Worm (Caenorhabditis elegans) whole organism, dauer: ENCODE measurements around the gene clec-55.

Experiments used
- unc-62 ChIP-seq: sonication (generic microtip); optimal IDR thresholded peaks from 2 replicates; lab custom pipeline; 2017; ENCODE audit warnings: missing biosample characterization, missing genetic modification reagents, missing genetic modification characterization

clec-55 gene

DNA sequence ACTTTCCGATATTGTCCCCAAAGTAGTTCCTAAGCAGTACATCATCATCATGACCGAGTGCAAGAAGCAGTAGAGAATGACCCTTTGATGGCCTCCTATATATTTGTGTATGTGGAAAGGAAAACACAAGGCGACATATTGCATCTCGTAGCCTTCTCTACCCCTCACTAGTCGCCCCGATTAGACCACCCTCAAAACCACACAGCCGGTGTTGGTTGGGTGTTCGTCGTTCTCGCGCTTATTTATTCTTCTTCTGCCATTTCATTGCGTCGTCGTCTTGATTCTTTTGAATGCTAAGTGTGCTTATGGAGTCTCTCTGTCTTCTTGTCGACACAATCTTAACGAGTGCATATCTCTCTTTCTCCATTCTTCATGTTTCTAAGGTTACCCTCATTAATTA lies 19.1 kb downstream of the clec-55 start:
- TF ChIP-seq unc-62 (GFP tag; lab: Kevin White, UChicago) = no peak

DNA sequence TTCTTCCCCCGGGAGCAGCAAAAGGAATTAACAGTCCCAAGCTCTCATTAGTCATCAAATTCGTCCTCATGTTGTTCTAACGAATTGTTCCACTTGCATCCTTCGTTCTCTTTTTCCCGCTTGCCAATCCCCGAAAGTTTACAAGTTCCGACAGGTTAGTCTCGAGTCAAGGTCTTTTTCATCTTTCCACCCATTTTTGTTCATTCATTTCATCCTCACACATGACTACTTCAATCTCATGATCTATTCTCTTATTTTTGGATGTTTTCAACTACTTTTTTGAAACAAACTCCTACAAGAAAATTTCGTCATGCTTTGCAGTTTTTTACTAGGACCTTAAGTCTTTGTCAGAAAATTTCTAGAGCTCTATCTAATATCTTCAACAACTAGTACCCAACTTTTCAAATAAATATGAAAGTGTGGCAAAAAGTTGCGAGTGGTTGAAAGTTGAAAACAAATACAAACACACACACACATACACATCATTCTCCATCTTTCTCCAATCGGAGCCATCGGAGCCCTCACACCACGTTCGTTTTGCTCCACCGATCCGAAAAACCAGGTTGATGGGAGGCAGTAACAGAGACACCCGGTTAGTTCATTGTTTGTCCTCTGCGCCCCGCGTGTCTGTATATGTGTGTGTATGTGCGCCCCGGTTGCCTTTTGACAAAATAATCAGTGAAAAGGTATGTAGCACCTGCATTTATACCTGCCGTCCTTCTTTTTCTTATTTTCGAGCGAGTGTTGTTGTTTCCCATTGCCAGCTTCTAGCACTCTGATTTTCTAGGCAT lies 20.2 kb downstream of the clec-55 start:
- no peak for TF ChIP-seq unc-62 (GFP tag; lab: Kevin White, UChicago)

DNA sequence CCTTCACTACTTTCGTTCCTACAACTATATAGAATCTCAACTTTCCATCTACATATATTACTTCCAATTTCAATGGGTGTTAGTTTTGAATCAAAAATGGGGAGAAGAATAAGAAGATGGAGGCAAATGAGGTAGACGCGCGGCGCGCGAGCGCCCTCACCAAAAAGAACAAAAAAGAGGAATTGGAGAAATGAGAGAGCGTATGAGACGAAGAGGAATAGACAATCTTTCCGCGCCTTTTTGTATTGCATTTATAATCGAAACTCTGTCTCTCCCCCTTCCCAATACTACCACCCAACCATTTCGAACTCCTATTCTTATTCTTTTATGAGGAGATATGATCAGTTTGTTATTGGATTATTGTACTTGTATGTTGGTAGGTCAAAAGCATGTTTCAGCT lies 21.5 kb downstream of the clec-55 start:
- TF ChIP-seq unc-62 (GFP tag; lab: Kevin White, UChicago) = no peak

DNA sequence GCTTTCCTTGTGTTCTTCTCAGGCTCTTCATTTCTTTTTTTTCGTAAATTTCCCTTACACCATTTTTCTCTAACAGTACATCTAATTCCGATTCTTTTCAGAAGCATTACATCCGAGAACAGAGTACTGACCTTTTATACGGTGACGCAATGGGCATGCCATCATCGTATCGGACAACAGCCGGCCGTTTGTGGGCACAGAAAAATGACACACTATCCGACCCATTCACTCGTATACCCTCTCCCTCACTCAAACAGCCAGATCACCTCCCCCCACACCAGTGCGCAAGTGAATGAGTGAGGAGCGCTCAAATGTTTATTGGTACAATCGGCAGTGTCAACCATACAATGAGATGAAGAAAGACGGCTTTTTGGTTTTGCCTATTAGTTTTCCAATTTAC lies 22.1 kb downstream of the clec-55 start, which contains the start of gene R02D5.24:
R02D5.24 (plus strand) TSS at position 205 of the 400 bp plus-strand sequence.
- TF ChIP-seq unc-62 (GFP tag; lab: Kevin White, UChicago) = no peak

DNA sequence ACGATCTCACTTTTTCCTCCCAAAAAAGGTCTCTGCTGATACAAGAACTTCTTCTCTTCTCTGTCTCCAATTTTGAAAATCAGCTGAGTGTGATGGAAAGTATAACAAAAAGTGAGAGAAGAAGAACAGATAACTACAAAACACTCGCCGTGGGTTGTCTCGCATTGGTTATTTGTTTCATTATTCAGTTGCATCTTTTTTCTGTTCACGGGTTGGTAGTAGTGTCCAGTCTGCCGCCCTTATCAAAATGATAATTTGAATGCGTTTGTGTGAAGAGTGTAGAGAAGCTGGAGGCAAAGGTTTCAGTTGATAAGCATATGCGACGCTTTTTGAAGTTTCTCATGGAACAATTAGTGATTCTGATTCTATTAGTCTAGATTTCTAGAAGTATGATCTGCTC lies 24.0 kb downstream of the clec-55 start:
- no peak for TF ChIP-seq unc-62 (GFP tag; lab: Kevin White, UChicago)

DNA sequence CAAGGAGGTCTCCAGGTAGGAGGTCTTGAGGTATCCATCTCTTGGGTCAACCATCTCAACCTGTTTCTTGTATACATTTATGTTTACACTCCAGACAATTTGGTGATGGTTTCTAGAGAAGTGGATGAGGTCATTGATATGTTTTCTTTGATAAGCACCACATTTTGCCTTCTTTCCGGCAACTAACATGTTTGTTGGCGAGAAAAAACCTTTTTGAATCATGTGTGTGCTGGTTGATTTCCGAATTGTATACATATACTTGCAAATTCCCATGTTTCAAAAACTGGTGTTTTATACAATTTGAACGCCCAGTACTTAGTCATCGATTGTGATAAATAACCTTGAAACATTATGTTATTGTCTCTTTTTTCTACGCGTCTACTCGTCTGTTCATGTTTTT lies 25.0 kb downstream of the clec-55 start:
- TF ChIP-seq unc-62 (GFP tag; lab: Kevin White, UChicago) = no peak

DNA sequence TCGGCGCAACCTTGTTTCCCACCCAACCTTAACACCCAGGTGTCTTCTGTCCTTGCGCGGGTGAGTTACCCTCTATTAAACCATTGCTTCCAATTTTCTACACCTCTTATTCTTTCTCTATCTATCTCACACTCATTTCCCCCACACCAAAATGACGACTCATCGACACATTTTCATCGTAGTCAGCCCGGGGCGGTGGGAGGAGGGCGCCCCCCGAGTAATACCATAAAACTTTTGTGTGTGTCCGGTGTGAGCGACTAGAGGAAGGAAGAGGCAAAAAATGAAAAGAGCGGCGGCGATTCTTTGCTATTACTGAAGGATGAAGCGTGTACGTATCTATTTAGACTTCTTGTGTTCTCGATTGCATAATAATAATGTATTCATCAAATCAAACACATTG lies 25.7 kb downstream of the clec-55 start:
- TF ChIP-seq unc-62 (GFP tag; lab: Kevin White, UChicago) = no peak

DNA sequence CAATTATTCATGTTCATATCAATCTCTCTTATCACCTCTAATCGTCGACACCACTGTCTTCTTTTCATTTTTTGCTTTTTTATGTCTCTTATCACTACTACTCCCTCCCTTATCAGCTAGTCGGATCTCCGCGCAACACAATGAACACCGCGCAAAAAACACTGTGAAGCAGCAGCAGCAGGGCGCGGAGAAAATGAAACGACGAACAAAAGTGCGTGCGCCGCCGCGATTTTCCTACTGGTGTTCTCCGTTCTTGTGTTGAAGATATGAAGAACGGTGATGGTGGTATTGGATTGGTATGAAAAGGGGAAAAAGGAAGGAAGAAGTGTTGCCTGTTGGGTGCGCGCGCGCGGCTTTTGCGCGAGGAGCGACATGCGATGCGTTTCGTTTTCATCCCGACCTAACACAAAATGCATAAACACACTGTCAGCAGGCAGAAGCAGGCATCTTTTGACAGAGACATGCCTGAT lies 26.7 kb downstream of the clec-55 start:
- TF ChIP-seq unc-62 (GFP tag; lab: Kevin White, UChicago) = no peak

DNA sequence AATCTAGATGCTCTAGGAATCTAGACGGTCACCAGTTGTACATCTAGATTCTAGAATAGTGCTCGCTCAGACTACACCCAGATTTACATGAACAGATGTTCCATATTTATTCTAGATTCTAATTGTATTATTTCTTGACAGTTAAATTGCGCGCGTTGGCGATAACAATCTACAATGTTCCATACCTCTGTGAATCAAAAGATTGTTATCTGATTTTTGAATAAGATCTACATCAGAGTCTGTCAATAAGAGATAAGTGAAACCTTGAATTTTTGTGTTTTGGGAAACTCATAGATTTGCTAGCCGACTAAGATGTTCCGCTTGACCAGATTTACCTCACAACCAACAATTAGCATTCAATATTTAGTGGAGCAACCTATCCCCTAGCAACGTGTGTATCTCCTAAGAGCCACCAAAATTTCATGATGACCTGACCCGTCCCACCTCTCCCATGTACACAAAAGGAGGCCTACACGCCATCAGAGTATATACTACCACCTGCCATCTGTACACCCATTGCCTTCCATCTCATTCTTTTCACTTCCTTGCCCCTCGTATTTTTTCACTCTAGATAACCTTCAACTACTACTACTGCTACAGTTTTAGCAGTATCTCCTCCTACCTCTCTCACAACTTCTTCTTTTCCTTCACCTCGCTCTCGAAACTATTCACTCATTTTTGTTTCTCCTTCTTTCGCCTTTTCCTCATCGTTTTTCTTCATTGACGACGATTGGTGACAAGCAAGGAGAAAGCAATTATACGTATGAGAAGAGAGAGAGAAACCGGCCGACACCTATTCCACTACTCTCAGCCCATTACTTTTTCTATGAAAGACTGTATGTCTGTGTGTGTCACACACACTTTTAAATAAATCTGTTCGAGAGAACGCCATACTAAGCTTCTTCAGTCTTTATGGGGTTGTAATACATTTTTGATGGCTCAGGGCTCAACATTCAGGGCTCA lies 27.9 kb downstream of the clec-55 start:
- TF ChIP-seq unc-62 (GFP tag; lab: Kevin White, UChicago) = no peak

DNA sequence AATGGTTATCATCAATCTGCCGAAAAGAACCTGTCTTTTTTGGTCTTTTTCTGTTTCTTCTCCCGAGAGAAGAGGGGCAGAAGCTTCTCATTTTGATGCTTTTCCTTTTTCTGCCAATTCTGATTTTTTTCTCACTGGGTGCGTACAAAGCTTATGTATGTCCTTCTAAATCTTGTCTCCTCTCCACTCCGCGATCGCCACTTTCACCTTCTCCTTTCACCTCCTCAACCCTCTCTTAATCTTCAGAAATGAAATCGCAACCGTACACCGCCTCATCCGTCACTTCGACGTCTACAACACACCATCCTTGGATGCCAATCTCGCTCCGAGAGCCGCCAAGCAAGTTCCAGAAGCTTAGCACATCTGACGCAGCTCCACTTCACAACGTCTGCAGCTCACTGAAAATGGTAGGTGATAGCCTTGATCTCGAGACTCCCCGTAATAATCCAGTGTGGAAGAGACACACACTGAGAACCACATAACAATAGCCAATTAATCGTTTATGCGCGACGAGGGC lies 29.0 kb downstream of the clec-55 start, which contains the start of gene R02D5.1:
R02D5.1 (plus strand) TSS at position 245 of the 517 bp plus-strand sequence.
- TF ChIP-seq unc-62 (GFP tag; lab: Kevin White, UChicago) = no peak

DNA sequence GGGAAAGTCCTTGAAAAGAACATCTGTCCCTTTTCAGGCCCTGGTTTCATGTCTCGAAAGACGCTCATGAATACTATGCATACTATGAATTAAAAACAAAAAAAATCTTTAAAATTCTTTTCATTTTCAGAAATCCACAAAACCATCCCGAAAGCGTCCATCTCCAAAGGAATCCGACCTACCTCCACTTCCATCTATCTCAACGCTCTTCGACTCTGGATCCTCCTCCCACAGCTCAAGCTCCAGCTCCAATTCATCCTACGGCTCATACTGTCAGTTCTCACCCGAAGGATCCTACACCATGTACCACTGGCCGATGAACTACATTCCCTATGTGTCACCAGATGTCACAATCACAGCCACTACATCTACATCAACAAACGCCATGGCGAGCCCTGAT lies 29.5 kb downstream of the clec-55 start:
- no peak for TF ChIP-seq unc-62 (GFP tag; lab: Kevin White, UChicago)

DNA sequence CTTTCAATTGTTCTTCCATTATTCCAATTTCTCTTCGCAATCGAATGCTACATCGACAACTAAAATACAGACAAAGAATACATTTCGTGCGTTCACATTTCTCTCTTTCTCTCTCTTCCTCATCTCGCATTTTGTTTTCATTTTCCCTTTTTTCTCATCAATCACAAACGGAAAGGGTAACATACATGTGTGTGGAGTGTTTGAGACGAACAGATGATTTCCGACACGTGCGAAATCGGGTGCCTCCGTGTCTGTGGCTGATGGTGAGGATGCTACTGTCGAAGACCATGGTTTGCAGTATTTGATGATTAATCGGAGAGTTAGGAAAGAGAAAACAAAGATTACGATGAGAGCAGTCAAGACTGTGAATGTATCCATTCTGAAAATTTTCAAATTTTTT lies 31.7 kb downstream of the clec-55 start, which contains the start of gene R02D5.9:
R02D5.9 (minus strand) TSS at position 378 of the 400 bp plus-strand sequence.
- TF ChIP-seq unc-62 (GFP tag; lab: Kevin White, UChicago) = no peak

DNA sequence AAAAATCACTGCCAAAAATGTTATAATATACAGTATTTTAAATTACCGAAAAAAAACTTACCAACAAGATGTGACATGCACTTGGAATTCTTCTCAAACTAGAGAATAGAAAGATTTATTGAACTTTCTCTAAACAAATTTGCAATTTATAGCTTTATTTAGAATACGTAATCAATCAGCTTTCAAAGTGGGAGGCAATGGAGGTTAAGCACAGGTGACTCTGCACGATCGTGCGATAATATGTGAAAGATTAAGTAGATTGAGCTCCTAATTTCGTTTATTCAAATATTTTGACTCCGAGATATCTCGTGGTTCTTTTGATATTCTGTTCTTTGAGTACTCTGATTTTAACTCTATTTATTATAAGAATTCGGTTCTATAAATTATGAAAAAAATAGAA lies 38.9 kb downstream of the clec-55 start, which contains the start of gene R02D5.6:
R02D5.6 (minus strand) TSS at position 101 of the 400 bp plus-strand sequence.
- no peak for TF ChIP-seq unc-62 (GFP tag; lab: Kevin White, UChicago)

DNA sequence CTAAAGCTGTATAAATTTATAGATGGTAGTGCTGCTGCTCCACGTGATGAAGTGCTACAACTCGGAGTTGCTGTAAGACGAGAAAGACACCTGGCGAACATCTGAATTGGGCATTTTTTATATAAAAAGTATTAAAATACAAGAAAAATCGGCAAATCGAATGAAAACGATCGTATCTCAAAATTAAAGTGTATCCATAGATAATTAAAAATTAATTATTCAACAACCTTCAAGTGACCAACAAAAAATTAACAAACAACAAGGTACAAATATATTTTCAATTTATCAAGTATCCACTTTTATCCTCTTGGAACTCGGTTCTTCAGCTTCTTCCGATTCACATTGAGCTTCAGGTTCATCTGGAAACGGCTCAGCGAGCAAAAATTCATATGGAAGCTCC lies 40.2 kb downstream of the clec-55 start, which contains the start of gene R02D5.8:
R02D5.8 (minus strand) TSS at position 101 of the 400 bp plus-strand sequence.
- no peak for TF ChIP-seq unc-62 (GFP tag; lab: Kevin White, UChicago)

DNA sequence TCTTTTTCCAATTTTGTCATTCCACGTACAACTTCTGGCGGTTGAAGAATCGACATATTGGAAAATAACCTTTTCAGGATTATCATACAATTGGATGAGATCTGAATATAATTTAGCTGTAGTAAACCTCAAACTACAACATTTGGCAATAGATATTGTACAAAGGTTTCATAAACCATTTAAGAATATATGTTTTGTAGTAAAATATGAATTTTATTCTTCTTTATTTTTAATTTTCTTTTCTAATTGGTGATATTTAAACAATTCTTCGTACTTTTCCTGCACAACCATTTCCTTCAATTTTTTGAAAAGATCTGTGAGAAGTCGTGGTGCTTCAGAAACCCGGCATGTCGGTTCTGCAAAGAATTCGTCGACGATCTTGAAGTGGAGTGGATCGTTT lies 41.9 kb downstream of the clec-55 start, which contains the start of gene C53A5.17:
C53A5.17 (minus strand) TSS at position 101 of the 400 bp plus-strand sequence.
- TF ChIP-seq unc-62 (GFP tag; lab: Kevin White, UChicago) = no peak
